Worm (Caenorhabditis elegans): ENCODE results near the gene twk-5.

DNA sequence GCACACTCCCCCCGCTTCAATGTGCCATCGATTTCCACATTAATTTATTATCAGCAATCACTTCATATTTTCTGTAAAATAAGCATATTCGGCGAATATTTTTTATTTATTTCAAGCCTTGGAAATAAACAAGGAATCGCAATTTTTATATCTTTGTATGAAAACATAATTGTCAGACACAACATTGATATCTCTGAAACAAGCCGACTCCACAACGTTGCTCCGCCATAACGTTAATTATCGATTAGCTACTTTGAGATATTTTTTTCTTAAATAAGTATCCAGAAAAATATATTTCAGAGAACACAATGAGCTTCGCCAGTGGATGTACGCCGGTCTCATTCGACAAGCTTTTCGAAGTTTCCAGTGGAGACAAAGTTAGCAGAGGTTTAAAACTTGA lies 41.2 kb downstream of the twk-5 start, which contains the start of gene adbp-1:
- TF ChIP-seq T20F7.1 (GFP tag; optimal IDR thresholded peaks at IDR 0.05) = no peak
- no peak for TF ChIP-seq zip-11 (GFP tag; IDR thresholded peaks at IDR 0.05)
- TF ChIP-seq ama-1 (optimal IDR thresholded peaks at IDR 0.05) = no peak
